Worm (Caenorhabditis elegans): ENCODE data around the gene srx-76.

The srx-76 gene

DNA sequence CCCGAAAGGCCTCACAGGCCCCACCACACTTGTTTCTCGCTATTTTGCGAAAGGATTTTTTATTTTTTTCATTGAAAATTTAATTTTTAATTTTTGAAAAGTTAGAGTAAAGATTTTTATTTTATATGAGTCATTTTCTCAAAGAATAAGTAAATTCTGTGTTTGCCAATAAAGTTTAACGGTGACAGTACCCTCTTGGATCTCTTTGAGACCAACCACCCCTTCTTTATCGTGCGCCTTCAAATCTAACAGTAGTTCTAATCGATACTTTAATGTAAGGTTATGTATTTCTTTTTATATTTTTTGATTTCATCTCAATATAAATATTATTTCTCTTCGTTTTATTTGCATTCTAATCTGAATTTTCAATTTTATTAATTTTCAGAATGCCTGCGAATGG, 46.1 kb upstream of the srx-76 start, which contains the start of gene hmp-1:
Gene hmp-1, plus strand, starts transcription at position 380 of the 400 bp plus-strand sequence.
- TF ChIP-seq nhr-20 (tag; optimal IDR thresholded peaks at IDR 0.05) = no peak
- TF ChIP-seq efl-1 (optimal IDR thresholded peaks at IDR 0.05) = no peak
- TF ChIP-seq efl-1 (GFP tag; optimal IDR thresholded peaks at IDR 0.05 in 1 of 2) = peak in 1 of 2 experiments; percentile 38

DNA sequence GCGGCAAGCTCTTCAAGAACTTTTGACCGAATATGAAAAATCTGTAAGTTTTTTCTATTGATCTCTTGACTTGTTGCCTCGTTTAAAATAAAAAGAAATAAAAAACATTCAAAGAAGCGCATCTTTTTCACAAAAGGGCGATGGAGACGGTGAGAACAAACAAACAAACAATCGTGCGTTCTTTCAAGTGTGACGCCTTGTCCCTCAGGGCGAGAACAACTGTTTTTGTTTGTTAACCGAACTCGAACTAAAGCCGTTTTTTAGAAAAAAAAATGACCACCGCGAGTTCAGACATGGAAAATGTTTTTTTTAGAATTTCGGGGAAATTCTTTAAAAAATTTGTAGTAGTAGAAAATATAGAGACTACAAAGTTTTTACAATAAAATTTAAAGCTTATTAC, 44.6 kb upstream of the srx-76 start:
- TF ChIP-seq nhr-77 (tag; optimal IDR thresholded peaks at IDR 0.05) = no peak
- TF ChIP-seq ceh-88 (GFP tag; IDR thresholded peaks at IDR 0.05) = no peak
- TF ChIP-seq ztf-11 (tag; optimal IDR thresholded peaks at IDR 0.05) = no peak
- TF ChIP-seq egl-27 (tag; optimal IDR thresholded peaks at IDR 0.05) = no peak
- TF ChIP-seq F16B12.6 (tag; optimal IDR thresholded peaks at IDR 0.05) = no peak
- no peak for TF ChIP-seq C34B4.2 (tag; optimal IDR thresholded peaks at IDR 0.05)
- no peak for TF ChIP-seq nhr-19 (GFP tag; conservative IDR thresholded peaks at IDR 0.05)
- TF ChIP-seq lin-35 (GFP tag; optimal IDR thresholded peaks at IDR 0.05) = no peak
- no peak for TF ChIP-seq nhr-20 (tag; optimal IDR thresholded peaks at IDR 0.05)
- TF ChIP-seq mab-9 (GFP tag; IDR thresholded peaks at IDR 0.05) = no peak
- no peak for TF ChIP-seq sup-37 (GFP tag; optimal IDR thresholded peaks at IDR 0.05)
- TF ChIP-seq xbp-1 (tag; optimal IDR thresholded peaks at IDR 0.05) = no peak
- TF ChIP-seq zip-4 (GFP tag; optimal IDR thresholded peaks at IDR 0.05) = no peak
- TF ChIP-seq ets-5 (GFP tag; IDR thresholded peaks at IDR 0.05) = no peak
- no peak for TF ChIP-seq vab-15 (tag; optimal IDR thresholded peaks at IDR 0.05)
- no peak for TF ChIP-seq fkh-8 (tag; optimal IDR thresholded peaks at IDR 0.05)

DNA sequence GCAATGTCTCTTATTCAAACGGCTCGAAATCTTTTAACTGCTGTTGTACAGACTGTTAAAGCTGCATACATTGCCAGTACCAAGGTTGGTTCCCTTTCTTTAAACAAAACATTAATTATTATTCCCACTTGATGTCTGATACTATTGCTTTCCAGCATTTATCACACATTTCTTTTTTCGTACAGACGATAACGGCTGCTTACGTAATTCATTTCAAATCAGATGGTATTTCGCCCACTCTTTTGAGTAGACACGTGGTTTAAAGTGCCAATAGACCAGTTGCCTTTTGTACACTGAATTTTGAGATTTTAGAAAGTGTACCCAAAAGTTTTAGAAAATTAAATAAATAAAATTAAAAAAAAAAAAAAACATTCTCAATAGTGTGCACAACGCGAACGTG, 42.2 kb upstream of the srx-76 start:
- no peak for TF ChIP-seq blmp-1 (tag; optimal IDR thresholded peaks at IDR 0.05)
- no peak for TF ChIP-seq ceh-88 (GFP tag; IDR thresholded peaks at IDR 0.05)
- peak; percentile 72 for TF ChIP-seq elt-2 (tag; optimal IDR thresholded peaks at IDR 0.05)
- TF ChIP-seq aha-1 (tag; optimal IDR thresholded peaks at IDR 0.05) = no peak
- TF ChIP-seq lin-35 (GFP tag; optimal IDR thresholded peaks at IDR 0.05) = peak in 1 of 2 experiments; percentile 53
- TF ChIP-seq nhr-20 (tag; optimal IDR thresholded peaks at IDR 0.05) = peak; percentile 17

DNA sequence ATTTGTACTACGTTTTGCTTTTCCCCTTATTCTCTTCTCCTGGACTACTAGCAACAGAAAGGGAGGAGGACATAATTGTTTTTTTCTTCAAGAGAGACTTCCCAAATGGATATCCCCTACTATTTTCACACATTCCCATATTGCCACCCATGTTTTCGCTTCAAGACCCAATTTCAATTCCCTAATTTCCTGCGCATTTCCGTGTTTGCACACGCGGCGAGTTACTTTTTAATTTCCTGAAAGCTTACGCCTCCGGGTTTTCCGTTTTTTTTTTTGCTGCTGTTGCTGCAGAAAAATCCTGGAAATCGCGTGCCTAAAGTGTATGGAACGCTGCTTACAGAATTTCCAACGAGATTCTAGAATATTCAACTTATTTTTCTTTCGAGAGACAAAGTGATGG, 39.3 kb upstream of the srx-76 start:
- no peak for TF ChIP-seq elt-3 (tag; optimal IDR thresholded peaks at IDR 0.05)
- no peak for TF ChIP-seq nhr-19 (GFP tag; conservative IDR thresholded peaks at IDR 0.05)
- TF ChIP-seq fkh-8 (tag; optimal IDR thresholded peaks at IDR 0.05) = peak; percentile 60
- TF ChIP-seq lin-14 (GFP tag; optimal IDR thresholded peaks at IDR 0.05) = peak; percentile 24
- no peak for TF ChIP-seq efl-1 (optimal IDR thresholded peaks at IDR 0.05)
- peak in 1 of 2 experiments; percentile 83 for TF ChIP-seq efl-1 (GFP tag; optimal IDR thresholded peaks at IDR 0.05 in 1 of 2)
- no peak for TF ChIP-seq swsn-7 (tag; optimal IDR thresholded peaks at IDR 0.05)
- TF ChIP-seq nhr-47 (tag; optimal IDR thresholded peaks at IDR 0.05) = peak; percentile 34

DNA sequence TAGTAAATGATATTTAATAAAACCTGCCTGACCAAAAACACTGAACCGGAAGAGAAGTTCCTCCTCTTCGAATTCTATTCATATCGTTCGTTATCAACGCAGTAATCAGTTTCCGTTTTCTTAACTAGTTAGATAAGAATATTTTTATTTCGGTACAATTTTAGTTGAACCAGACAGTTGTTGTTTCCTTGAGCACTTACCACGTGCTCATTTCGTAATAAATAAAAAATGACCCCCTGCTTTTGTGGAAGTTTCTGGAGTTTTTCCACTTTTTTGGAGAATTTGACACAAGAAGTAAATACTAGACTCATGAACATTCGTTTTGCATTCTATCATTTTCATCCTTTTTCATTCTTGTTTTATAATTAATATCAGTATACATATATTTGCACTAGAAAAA, 37.9 kb upstream of the srx-76 start:
- TF ChIP-seq ceh-90 (tag; optimal IDR thresholded peaks at IDR 0.05) (no peak), lin-13 (GFP tag; optimal IDR thresholded peaks at IDR 0.05) (no peak), skn-1 (tag; optimal IDR thresholded peaks at IDR 0.05) (peak; percentile 30), unc-86 (tag; optimal IDR thresholded peaks at IDR 0.05) (peak; percentile 23), lin-35 (GFP tag; optimal IDR thresholded peaks at IDR 0.05) (peak in 1 of 2 experiments; percentile 5), egl-27 (tag; optimal IDR thresholded peaks at IDR 0.05) (no peak), nhr-71 (tag; optimal IDR thresholded peaks at IDR 0.05) (peak; percentile 28), lin-14 (GFP tag; optimal IDR thresholded peaks at IDR 0.05) (peak; percentile 40), lin-39 (tag; optimal IDR thresholded peaks at IDR 0.05) (no peak)

DNA sequence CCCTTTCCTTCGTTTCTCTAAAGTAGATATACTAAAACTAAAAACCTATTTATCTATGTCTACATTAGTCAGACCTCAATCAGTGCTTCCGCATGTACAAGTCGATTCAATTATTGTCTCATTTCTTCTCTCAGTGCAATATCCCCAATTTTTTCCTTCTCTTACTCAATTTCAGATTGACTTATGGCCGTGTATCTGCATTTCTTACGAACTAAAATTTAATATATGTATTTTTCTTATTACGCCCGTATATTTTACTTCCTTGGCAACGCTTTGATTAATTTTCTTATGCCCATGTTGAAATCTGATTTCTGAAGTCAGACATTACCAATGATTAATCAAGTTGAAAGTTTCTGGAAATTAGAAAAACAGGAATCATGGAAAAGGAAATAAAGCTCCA, 36.7 kb upstream of the srx-76 start:
- no peak for TF ChIP-seq sptf-1 (tag; optimal IDR thresholded peaks at IDR 0.05)
- TF ChIP-seq lin-14 (GFP tag; optimal IDR thresholded peaks at IDR 0.05) = peak; percentile 75
- peak; percentile 20 for TF ChIP-seq nhr-20 (tag; optimal IDR thresholded peaks at IDR 0.05)
- TF ChIP-seq fkh-8 (tag; optimal IDR thresholded peaks at IDR 0.05) = peak; percentile 82
- TF ChIP-seq lin-39 (tag; optimal IDR thresholded peaks at IDR 0.05) = no peak
- TF ChIP-seq nhr-11 (tag; optimal IDR thresholded peaks at IDR 0.05) = peak; percentile 54
- peak; percentile 64 for TF ChIP-seq nhr-71 (tag; optimal IDR thresholded peaks at IDR 0.05)
- TF ChIP-seq nhr-237 (tag; optimal IDR thresholded peaks at IDR 0.05) = peak; percentile 54
- TF ChIP-seq pax-3 (tag; optimal IDR thresholded peaks at IDR 0.05) = no peak
- no peak for TF ChIP-seq ama-1 (optimal IDR thresholded peaks at IDR 0.05)
- peak; percentile 29 for TF ChIP-seq swsn-7 (tag; optimal IDR thresholded peaks at IDR 0.05)
- peak; percentile 27 for TF ChIP-seq tbx-2 (tag; optimal IDR thresholded peaks at IDR 0.05)
- TF ChIP-seq nhr-47 (tag; optimal IDR thresholded peaks at IDR 0.05) = peak; percentile 60
- TF ChIP-seq fkh-4 (tag; optimal IDR thresholded peaks at IDR 0.05; ENCODE audit: borderline replicate concordance) = no peak
- TF ChIP-seq C04F5.9 (tag; optimal IDR thresholded peaks at IDR 0.05) = no peak
- TF ChIP-seq lsy-2 (tag; optimal IDR thresholded peaks at IDR 0.05) = peak; percentile 1 to 20
- no peak for TF ChIP-seq lin-13 (GFP tag; optimal IDR thresholded peaks at IDR 0.05)
- TF ChIP-seq irx-1 (tag; optimal IDR thresholded peaks at IDR 0.05) = no peak
